Fruit fly (Drosophila melanogaster): ENCODE measurements around the gene pasi1.

pasi1 gene

dm6 chr3R:17776952-17777407, 17.9 kb upstream of the pasi1 start (continued):
- TF ChIP-seq GATAe (GFP tag; conservative IDR thresholded peaks at IDR 0.05) = no peak
- no peak for TF ChIP-seq CG8478 (optimal IDR thresholded peaks at IDR 0.05)
- TF ChIP-seq CG14710 (tag; optimal IDR thresholded peaks at IDR 0.05) = no peak
- no peak for TF ChIP-seq pita (GFP tag; optimal IDR thresholded peaks at IDR 0.05)
- peak; percentile 9 for TF ChIP-seq Hsf (GFP tag; optimal IDR thresholded peaks at IDR 0.05)
- TF ChIP-seq unc-4 (GFP tag; IDR thresholded peaks at IDR 0.05; ENCODE audit: partially characterized antibody) = no peak
- TF ChIP-seq unpg (GFP tag; optimal IDR thresholded peaks at IDR 0.05) = peak; percentile 7
- peak; percentile 35; the same call in 1 of the 2 replicates for TF ChIP-seq crol (GFP tag; IDR thresholded peaks at IDR 0.05)
- no peak for TF ChIP-seq crc (GFP tag; optimal IDR thresholded peaks at IDR 0.05)
- no peak for TF ChIP-seq Dek (tag; optimal IDR thresholded peaks at IDR 0.05)
- TF ChIP-seq Fer3 (tag; optimal IDR thresholded peaks at IDR 0.05) = no peak
- no peak for TF ChIP-seq kni (GFP tag; optimal IDR thresholded peaks at IDR 0.05)
- TF ChIP-seq Dbx (GFP tag; IDR thresholded peaks at IDR 0.05) = no peak
- TF ChIP-seq pum (GFP tag; optimal IDR thresholded peaks at IDR 0.05) = peak; percentile 3
- TF ChIP-seq luna (GFP tag; optimal IDR thresholded peaks at IDR 0.05) = no peak
- TF ChIP-seq NK7.1 (GFP tag; optimal IDR thresholded peaks at IDR 0.05) = peak; percentile 16
- TF ChIP-seq CG16813 (GFP tag; IDR thresholded peaks at IDR 0.05; ENCODE audit: partially characterized antibody) = no peak
- TF ChIP-seq CG15601 (tag; optimal IDR thresholded peaks at IDR 0.05) = no peak
- TF ChIP-seq her (GFP tag; optimal IDR thresholded peaks at IDR 0.05) = no peak
- TF ChIP-seq grau (tag; optimal IDR thresholded peaks at IDR 0.05) = peak; percentile 21
- peak; percentile 39 for TF ChIP-seq Antp (GFP tag; optimal IDR thresholded peaks at IDR 0.05)
- peak; percentile 61 for TF ChIP-seq CG9932 (GFP tag; IDR thresholded peaks at IDR 0.05)
- TF ChIP-seq cas (GFP tag; IDR thresholded peaks at IDR 0.05) = no peak
- TF ChIP-seq stwl (tag; optimal IDR thresholded peaks at IDR 0.05) = no peak
- TF ChIP-seq pzg (GFP tag; optimal IDR thresholded peaks at IDR 0.05) = peak; percentile 1
- peak; percentile 30 for TF ChIP-seq NfI (GFP tag; optimal IDR thresholded peaks at IDR 0.05)
- no peak for TF ChIP-seq CG3838 (GFP tag; optimal IDR thresholded peaks at IDR 0.05)
- no peak for TF ChIP-seq ham (GFP tag; IDR thresholded peaks at IDR 0.05)
- TF ChIP-seq ase (GFP tag; IDR thresholded peaks at IDR 0.05) = 0 out of 3 replicates have a peak, but pooled peaks have one; percentile 7
- no peak for TF ChIP-seq CG3065 (GFP tag; optimal IDR thresholded peaks at IDR 0.05)
- no peak for TF ChIP-seq CG15696 (tag; optimal IDR thresholded peaks at IDR 0.05)
- no peak for TF ChIP-seq crp (GFP tag; optimal IDR thresholded peaks at IDR 0.05)
- TF ChIP-seq Oli (tag; optimal IDR thresholded peaks at IDR 0.05) = peak; percentile 33
- peak; percentile 9 for TF ChIP-seq CG18476 (GFP tag; optimal IDR thresholded peaks at IDR 0.05)
- TF ChIP-seq esg (GFP tag; conservative IDR thresholded peaks at IDR 0.05) = 0 out of 2 replicates have a peak, but pooled peaks have one; percentile 12
- peak; percentile 45 for TF ChIP-seq lab (GFP tag; optimal IDR thresholded peaks at IDR 0.05)
- TF ChIP-seq CG10321 (GFP tag; IDR thresholded peaks at IDR 0.05) = no peak
- no peak for TF ChIP-seq CG17186 (GFP tag; optimal IDR thresholded peaks at IDR 0.05)
- TF ChIP-seq Adf1 (GFP tag; IDR thresholded peaks at IDR 0.05) = peak; percentile 88
- TF ChIP-seq Mrtf (GFP tag; IDR thresholded peaks at IDR 0.05) = no peak
- no peak for TF ChIP-seq Dip2 (GFP tag; IDR thresholded peaks at IDR 0.05)
- TF ChIP-seq nerfin-1 (tag; optimal IDR thresholded peaks at IDR 0.05) = no peak
- peak; percentile 33 for TF ChIP-seq sens (GFP tag)
- peak; percentile 41 for TF ChIP-seq onecut (GFP tag; IDR thresholded peaks at IDR 0.05)
- no peak for TF ChIP-seq gsb (GFP tag; IDR thresholded peaks at IDR 0.05)
- TF ChIP-seq CG18262 (tag; optimal IDR thresholded peaks at IDR 0.05) = peak; percentile 15
- peak; percentile 19 for TF ChIP-seq CG4282 (GFP tag; optimal IDR thresholded peaks at IDR 0.05)
- no peak for TF ChIP-seq Chrac-16 (GFP tag; optimal IDR thresholded peaks at IDR 0.05)
- TF ChIP-seq CG8290 (GFP tag; optimal IDR thresholded peaks at IDR 0.05) = no peak
- peak in 1 of 2 experiments; percentile 68 for TF ChIP-seq CG8290 (tag; optimal IDR thresholded peaks at IDR 0.05)
- no peak for TF ChIP-seq CG4360 (GFP tag; IDR thresholded peaks at IDR 0.05)
- peak; percentile 59; the same call in 3 of the 4 replicates for TF ChIP-seq Gug (GFP tag; IDR thresholded peaks at IDR 0.05)

Data from whole organism, embryonic.